In genomic region chrX:6656023-6656594, dm6 we compare ENCODE assay signal across 5 fruit fly cellular contexts.
TF ChIP-seq lines count a peak whose summit lies in the region.

No protein-coding gene starts in this region.

TF ChIP-seq in whole organism, adult, 20 proteins besides CTCF, POLR2A, EP300 and RAD21 (continued from another document):
- TF ChIP-seq CG1620 (GFP tag; optimal IDR thresholded peaks at IDR 0.05; lab: Kevin White, UChicago) (peak; percentile 74), CG7101 (tag; optimal IDR thresholded peaks at IDR 0.05; lab: Kevin White, UChicago) (peak; percentile 93)

TF ChIP-seq in whole organism, embryonic, 481 proteins besides CTCF, POLR2A, EP300 and RAD21 (continued from another document and continues in another):
- peak; percentile 81; the same call in 2 of the 3 replicates for TF ChIP-seq so (GFP tag; IDR thresholded peaks at IDR 0.05; lab: Robert Waterston, UW)
- TF ChIP-seq HmgD (GFP tag; optimal IDR thresholded peaks at IDR 0.05; lab: Kevin White, UChicago): peak; percentile 12
- peak; percentile 51 for TF ChIP-seq CG8281 (tag; optimal IDR thresholded peaks at IDR 0.05; lab: Kevin White, UChicago)
- TF ChIP-seq Med (GFP tag; lab: Kevin White, UChicago): peak; percentile 96
- TF ChIP-seq CG14667 (GFP tag; IDR thresholded peaks at IDR 0.05; lab: Robert Waterston, UW): peak; percentile 68
- TF ChIP-seq Atf3 (GFP tag; optimal IDR thresholded peaks at IDR 0.05; lab: Kevin White, UChicago): peak; percentile 60
- TF ChIP-seq Fer2 (tag; optimal IDR thresholded peaks at IDR 0.05; lab: Kevin White, UChicago): peak; percentile 49
- peak; percentile 74 for TF ChIP-seq CG3847 (GFP tag; IDR thresholded peaks at IDR 0.05; lab: Robert Waterston, UW)
- 0 out of 2 replicates have a peak, but pooled peaks have one; percentile 31 for TF ChIP-seq aop (GFP tag; IDR thresholded peaks at IDR 0.05; lab: Robert Waterston, UW)
- TF ChIP-seq tio (GFP tag; optimal IDR thresholded peaks at IDR 0.05; lab: Kevin White, UChicago): peak; percentile 82
- TF ChIP-seq lab (GFP tag; optimal IDR thresholded peaks at IDR 0.05; lab: Kevin White, UChicago): peak; percentile 92
- TF ChIP-seq CG31441 (GFP tag; IDR thresholded peaks at IDR 0.05; lab: Robert Waterston, UW): peak; percentile 82
- TF ChIP-seq CG2678 (tag; optimal IDR thresholded peaks at IDR 0.05; lab: Kevin White, UChicago): peak; percentile 90
- peak; percentile 56 for TF ChIP-seq sqz (GFP tag; optimal IDR thresholded peaks at IDR 0.05; lab: Kevin White, UChicago)
- TF ChIP-seq CG18764 (GFP tag; optimal IDR thresholded peaks at IDR 0.05; lab: Kevin White, UChicago): peak; percentile 76
- TF ChIP-seq org-1 (GFP tag; optimal IDR thresholded peaks at IDR 0.05; lab: Kevin White, UChicago): peak; percentile 72
- peak; percentile 85 for TF ChIP-seq CG13424 (tag; optimal IDR thresholded peaks at IDR 0.05; lab: Kevin White, UChicago)
- peak; percentile 51; the same call in 1 of the 2 replicates for TF ChIP-seq CG10959 (GFP tag; IDR thresholded peaks at IDR 0.05; lab: Robert Waterston, UW)
- TF ChIP-seq fd3F (GFP tag; optimal IDR thresholded peaks at IDR 0.05; lab: Kevin White, UChicago): peak; percentile 78
- TF ChIP-seq peb (GFP tag; IDR thresholded peaks at IDR 0.05; lab: Robert Waterston, UW): peak; percentile 60
- peak; percentile 73 for TF ChIP-seq CG14710 (tag; optimal IDR thresholded peaks at IDR 0.05; lab: Kevin White, UChicago)
- no peak for TF ChIP-seq usp (GFP tag; optimal IDR thresholded peaks at IDR 0.05; lab: Kevin White, UChicago)
- TF ChIP-seq CG3726 (GFP tag; IDR thresholded peaks at IDR 0.05; lab: Robert Waterston, UW): peak; percentile 58; the same call in 1 of the 3 replicates
- TF ChIP-seq sr (GFP tag; IDR thresholded peaks at IDR 0.05; lab: Robert Waterston, UW): no peak
- TF ChIP-seq CrebB (tag; optimal IDR thresholded peaks at IDR 0.05; lab: Kevin White, UChicago): peak; percentile 45
- TF ChIP-seq Ravus (GFP tag; IDR thresholded peaks at IDR 0.05; lab: Robert Waterston, UW): peak; percentile 46; the same call in 1 of the 2 replicates
- peak; percentile 34 for TF ChIP-seq NC2α (GFP tag; optimal IDR thresholded peaks at IDR 0.05; lab: Kevin White, UChicago)
- no peak for TF ChIP-seq CG9797 (GFP tag; optimal IDR thresholded peaks at IDR 0.05; lab: Kevin White, UChicago)
- TF ChIP-seq zfh2 (GFP tag; optimal IDR thresholded peaks at IDR 0.05; lab: Kevin White, UChicago): peak; percentile 77
- TF ChIP-seq cas (GFP tag; IDR thresholded peaks at IDR 0.05; lab: Robert Waterston, UW): peak; percentile 44; the same call in 1 of the 2 replicates
- no peak for TF ChIP-seq CG2129 (GFP tag; IDR thresholded peaks at IDR 0.05; lab: Robert Waterston, UW; ENCODE audit: partially characterized antibody)

TF ChIP-seq in whole organism, prepupa, 60 proteins besides CTCF, POLR2A, EP300 and RAD21 (continued from another document and continues in another):
- peak; percentile 92 for TF ChIP-seq CG4318 (GFP tag; optimal IDR thresholded peaks at IDR 0.05; lab: Kevin White, UChicago)
- peak; percentile 93 for TF ChIP-seq pdm3 (GFP tag; optimal IDR thresholded peaks at IDR 0.05; lab: Kevin White, UChicago)
- peak; percentile 93 for TF ChIP-seq CG8119 (GFP tag; IDR thresholded peaks at IDR 0.05; lab: Robert Waterston, UW)
- peak; percentile 96 for TF ChIP-seq svp (GFP tag; lab: Kevin White, UChicago)
- TF ChIP-seq esn (GFP tag; optimal IDR thresholded peaks at IDR 0.05; lab: Kevin White, UChicago): peak; percentile 95
- TF ChIP-seq acj6 (GFP tag; optimal IDR thresholded peaks at IDR 0.05; lab: Kevin White, UChicago): peak; percentile 91
- peak; percentile 89 for TF ChIP-seq CG8319 (GFP tag; optimal IDR thresholded peaks at IDR 0.05; lab: Kevin White, UChicago)
- peak; percentile 84 for TF ChIP-seq CG1621 (tag; optimal IDR thresholded peaks at IDR 0.05; lab: Kevin White, UChicago)
- TF ChIP-seq Blimp-1 (GFP tag; optimal IDR thresholded peaks at IDR 0.05; lab: Kevin White, UChicago): peak; percentile 86
- peak; percentile 80 for TF ChIP-seq fd59A (GFP tag; optimal IDR thresholded peaks at IDR 0.05; lab: Kevin White, UChicago)
- TF ChIP-seq Sox102F (GFP tag; optimal IDR thresholded peaks at IDR 0.05; lab: Kevin White, UChicago): peak; percentile 90
- no peak for TF ChIP-seq Hr38 (GFP tag; optimal IDR thresholded peaks at IDR 0.05; lab: Kevin White, UChicago)
- peak; percentile 91 for TF ChIP-seq Sox14 (GFP tag; optimal IDR thresholded peaks at IDR 0.05; lab: Kevin White, UChicago)
- peak; percentile 89 for TF ChIP-seq Sox15 (GFP tag; optimal IDR thresholded peaks at IDR 0.05; lab: Kevin White, UChicago)
- TF ChIP-seq fd85E (GFP tag; optimal IDR thresholded peaks at IDR 0.05; lab: Kevin White, UChicago): peak; percentile 75
- TF ChIP-seq Lpt (GFP tag; optimal IDR thresholded peaks at IDR 0.05; lab: Kevin White, UChicago): peak; percentile 85
- peak; percentile 85 for TF ChIP-seq dsx (GFP tag; optimal IDR thresholded peaks at IDR 0.05; lab: Kevin White, UChicago; ENCODE audit: poor library complexity, severe bottlenecking)
- TF ChIP-seq CG7368 (GFP tag; optimal IDR thresholded peaks at IDR 0.05; lab: Kevin White, UChicago): peak; percentile 85
- peak; percentile 89 for TF ChIP-seq dac (GFP tag; optimal IDR thresholded peaks at IDR 0.05; lab: Kevin White, UChicago)
- peak; percentile 85 for TF ChIP-seq spab (GFP tag; optimal IDR thresholded peaks at IDR 0.05; lab: Kevin White, UChicago)
- peak; percentile 96 for TF ChIP-seq Hr4 (GFP tag; optimal IDR thresholded peaks at IDR 0.05; lab: Kevin White, UChicago)
- TF ChIP-seq ss (GFP tag; optimal IDR thresholded peaks at IDR 0.05; lab: Kevin White, UChicago): peak; percentile 77 to 88
- peak; percentile 80 for TF ChIP-seq vri (GFP tag; optimal IDR thresholded peaks at IDR 0.05; lab: Kevin White, UChicago)
- TF ChIP-seq Ets21C (GFP tag; optimal IDR thresholded peaks at IDR 0.05; lab: Kevin White, UChicago): peak; percentile 86
- peak; percentile 89 for TF ChIP-seq Eip93F (GFP tag; optimal IDR thresholded peaks at IDR 0.05; lab: Kevin White, UChicago)
- TF ChIP-seq eg (GFP tag; IDR thresholded peaks at IDR 0.05; lab: Robert Waterston, UW): peak; percentile 89
- peak; percentile 93 for TF ChIP-seq Met (GFP tag; optimal IDR thresholded peaks at IDR 0.05; lab: Kevin White, UChicago)
- peak; percentile 68 for TF ChIP-seq CG6854 (GFP tag; optimal IDR thresholded peaks at IDR 0.05; lab: Kevin White, UChicago)
- TF ChIP-seq cyc (GFP tag; optimal IDR thresholded peaks at IDR 0.05; lab: Kevin White, UChicago): peak; percentile 94
- peak; percentile 84 for TF ChIP-seq Ets96B (tag; optimal IDR thresholded peaks at IDR 0.05; lab: Kevin White, UChicago)
- peak; percentile 92 for TF ChIP-seq Smox (GFP tag; optimal IDR thresholded peaks at IDR 0.05; lab: Kevin White, UChicago)
- peak; percentile 73 to 91 for TF ChIP-seq salr (GFP tag; optimal IDR thresholded peaks at IDR 0.05; lab: Kevin White, UChicago)
- peak; percentile 82 for TF ChIP-seq Gug (GFP tag; IDR thresholded peaks at IDR 0.05; lab: Robert Waterston, UW)

TF ChIP-seq in whole organism, pupa, 21 proteins besides CTCF, POLR2A, EP300 and RAD21 (continued from another document):
- TF ChIP-seq CG17806 (tag; optimal IDR thresholded peaks at IDR 0.05; lab: Kevin White, UChicago): peak; percentile 84

TF ChIP-seq in whole organism, wandering third instar larva, 38 proteins besides CTCF, POLR2A, EP300 and RAD21 (continued from another document):
- TF ChIP-seq dsf (GFP tag; optimal IDR thresholded peaks at IDR 0.05; lab: Kevin White, UChicago; ENCODE audit: borderline replicate concordance) (no peak), CG32264 (GFP tag; optimal IDR thresholded peaks at IDR 0.05; lab: Kevin White, UChicago) (peak; percentile 73), woc (GFP tag; optimal IDR thresholded peaks at IDR 0.05; lab: Kevin White, UChicago) (peak; percentile 80), fru (GFP tag; optimal IDR thresholded peaks at IDR 0.05; lab: Kevin White, UChicago) (peak; percentile 94), Jra (GFP tag; optimal IDR thresholded peaks at IDR 0.05; lab: Kevin White, UChicago) (peak; percentile 57), Sp1 (GFP tag; optimal IDR thresholded peaks at IDR 0.05; lab: Kevin White, UChicago) (peak; percentile 88), Hnf4 (GFP tag; optimal IDR thresholded peaks at IDR 0.05; lab: Kevin White, UChicago) (peak; percentile 83), Mio (GFP tag; optimal IDR thresholded peaks at IDR 0.05; lab: Kevin White, UChicago) (peak; percentile 13)
